Fruit fly (Drosophila melanogaster): ENCODE data around the gene Jon65Aiv.

The Jon65Aiv gene

DNA sequence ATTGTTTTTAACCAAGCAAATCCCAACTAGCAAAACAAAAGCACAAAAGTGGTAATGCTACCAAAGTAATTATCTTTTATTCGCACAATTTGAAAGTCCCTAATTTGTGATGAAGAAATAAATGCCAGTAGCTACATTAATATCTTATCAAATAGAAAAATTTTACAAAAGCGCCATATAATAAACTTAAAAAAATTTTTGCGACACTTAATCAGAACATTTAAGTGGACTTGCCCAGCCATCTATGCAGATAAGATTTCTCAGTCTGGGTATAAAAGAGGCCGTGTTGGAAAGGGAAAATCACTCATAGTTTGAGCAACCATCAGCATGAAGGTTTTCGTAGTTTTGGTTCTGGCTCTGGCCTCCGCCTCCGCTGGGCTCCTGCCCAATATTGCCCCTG is 4.0 kb upstream of the Jon65Aiv start, which contains the start of gene yip7:
Gene yip7, plus strand, starts transcription at position 301 of the 400 bp plus-strand sequence.
- no peak for TF ChIP-seq cnc (optimal IDR thresholded peaks at IDR 0.05)
- no peak for TF ChIP-seq CG1620 (GFP tag; optimal IDR thresholded peaks at IDR 0.05)
- TF ChIP-seq Mnt (GFP tag; optimal IDR thresholded peaks at IDR 0.05), result no peak
- TF ChIP-seq ovo (GFP tag; optimal IDR thresholded peaks at IDR 0.05), result no peak
- TF ChIP-seq CG7045 (GFP tag; optimal IDR thresholded peaks at IDR 0.05), result no peak
- no peak for TF ChIP-seq Clk (GFP tag; optimal IDR thresholded peaks at IDR 0.05)
- TF ChIP-seq pad (GFP tag; optimal IDR thresholded peaks at IDR 0.05), result no peak
- no peak for TF ChIP-seq kay (GFP tag; ENCODE audit: borderline replicate concordance)
- no peak for TF ChIP-seq CG5204 (GFP tag; optimal IDR thresholded peaks at IDR 0.05)
- no peak for TF ChIP-seq CG14711 (tag; optimal IDR thresholded peaks at IDR 0.05)
- no peak for TF ChIP-seq toe (GFP tag; optimal IDR thresholded peaks at IDR 0.05)
- TF ChIP-seq CG7101 (tag; optimal IDR thresholded peaks at IDR 0.05), result no peak
- no peak for TF ChIP-seq tj (GFP tag; optimal IDR thresholded peaks at IDR 0.05)
- TF ChIP-seq CG33017 (tag; optimal IDR thresholded peaks at IDR 0.05), result no peak
- no peak for TF ChIP-seq cic (GFP tag; optimal IDR thresholded peaks at IDR 0.05)
- no peak for TF ChIP-seq bab1 (GFP tag; optimal IDR thresholded peaks at IDR 0.05)
- TF ChIP-seq Hr96 (GFP tag; optimal IDR thresholded peaks at IDR 0.05), result no peak
- no peak for TF ChIP-seq CG11617 (GFP tag; optimal IDR thresholded peaks at IDR 0.05)
- no peak for TF ChIP-seq Crg-1 (GFP tag; optimal IDR thresholded peaks at IDR 0.05)

DNA sequence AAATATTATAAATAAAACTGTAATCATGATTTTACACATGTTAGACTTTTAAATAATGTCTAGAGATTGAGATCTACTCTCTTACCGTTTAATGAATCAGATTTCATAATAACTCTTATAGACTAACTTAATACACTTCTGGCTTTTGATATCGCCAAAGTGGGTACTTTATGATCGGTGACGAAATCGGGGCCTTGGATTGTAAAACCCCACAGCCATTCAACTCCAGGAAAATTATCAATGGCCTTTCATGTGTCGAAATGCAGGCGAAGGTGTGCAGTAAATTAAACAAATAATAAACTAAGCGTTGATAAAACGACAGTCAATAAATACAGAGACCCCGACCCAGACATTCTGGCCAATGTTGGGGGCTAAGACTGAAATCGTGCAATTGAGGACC is 2.8 kb upstream of the Jon65Aiv start:
- TF ChIP-seq cic (GFP tag; optimal IDR thresholded peaks at IDR 0.05) (peak; percentile 26), Hr96 (GFP tag; optimal IDR thresholded peaks at IDR 0.05) (peak; percentile 21), kay (GFP tag; ENCODE audit: borderline replicate concordance) (peak; percentile 75), ovo (GFP tag; optimal IDR thresholded peaks at IDR 0.05) (no peak), CG12768 (GFP tag; optimal IDR thresholded peaks at IDR 0.05) (no peak)

dm6 chr3L:6036811-6037210 is 2.1 kb upstream of the Jon65Aiv start, which contains the start of gene CG6462:
Gene CG6462, plus strand, starts transcription at chr3L:6037111.
- no peak for TF ChIP-seq Crg-1 (GFP tag; optimal IDR thresholded peaks at IDR 0.05)
- no peak for TF ChIP-seq Hr96 (GFP tag; optimal IDR thresholded peaks at IDR 0.05)
- no peak for TF ChIP-seq cnc (optimal IDR thresholded peaks at IDR 0.05)
- TF ChIP-seq cic (GFP tag; optimal IDR thresholded peaks at IDR 0.05), result no peak
- no peak for TF ChIP-seq ovo (GFP tag; optimal IDR thresholded peaks at IDR 0.05)
- TF ChIP-seq CG33017 (tag; optimal IDR thresholded peaks at IDR 0.05), result no peak
- no peak for TF ChIP-seq CG5204 (GFP tag; optimal IDR thresholded peaks at IDR 0.05)
- no peak for TF ChIP-seq toe (GFP tag; optimal IDR thresholded peaks at IDR 0.05)
- TF ChIP-seq CG12768 (GFP tag; optimal IDR thresholded peaks at IDR 0.05), result no peak
- no peak for TF ChIP-seq tj (GFP tag; optimal IDR thresholded peaks at IDR 0.05)

dm6 chr3L:6050230-6050807 is 11.4 kb downstream of the Jon65Aiv start, which contains the start of gene Jon65Aiii:
Gene Jon65Aiii, plus strand, starts transcription at chr3L:6050757.
- no peak for TF ChIP-seq pad (GFP tag; optimal IDR thresholded peaks at IDR 0.05)
- TF ChIP-seq cic (GFP tag; optimal IDR thresholded peaks at IDR 0.05), result peak; percentile 57

DNA sequence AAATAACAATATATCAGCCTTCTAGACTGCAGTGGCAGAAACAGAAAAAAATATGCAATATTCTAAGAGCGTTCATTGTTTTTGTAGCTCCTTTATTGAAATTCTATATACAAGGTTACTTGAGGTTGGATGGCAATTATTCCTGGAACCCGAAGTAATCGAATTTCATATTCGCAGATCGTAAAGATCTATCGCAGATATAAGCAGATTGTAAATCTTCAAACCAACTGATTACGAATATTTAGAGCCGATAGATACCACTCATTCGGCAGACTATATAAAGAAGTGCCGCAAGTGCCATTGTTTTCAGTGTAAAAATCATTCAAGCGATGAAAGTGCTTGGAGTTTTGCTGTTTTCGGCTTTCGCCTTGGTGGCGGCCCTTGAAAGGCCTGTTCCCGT is 13.1 kb downstream of the Jon65Aiv start, which contains the start of gene Jon65Aii:
Gene Jon65Aii, plus strand, starts transcription at position 301 of the 400 bp plus-strand sequence.
- TF ChIP-seq CG1620 (GFP tag; optimal IDR thresholded peaks at IDR 0.05) (no peak), kay (GFP tag; ENCODE audit: borderline replicate concordance) (peak; percentile 8)

DNA sequence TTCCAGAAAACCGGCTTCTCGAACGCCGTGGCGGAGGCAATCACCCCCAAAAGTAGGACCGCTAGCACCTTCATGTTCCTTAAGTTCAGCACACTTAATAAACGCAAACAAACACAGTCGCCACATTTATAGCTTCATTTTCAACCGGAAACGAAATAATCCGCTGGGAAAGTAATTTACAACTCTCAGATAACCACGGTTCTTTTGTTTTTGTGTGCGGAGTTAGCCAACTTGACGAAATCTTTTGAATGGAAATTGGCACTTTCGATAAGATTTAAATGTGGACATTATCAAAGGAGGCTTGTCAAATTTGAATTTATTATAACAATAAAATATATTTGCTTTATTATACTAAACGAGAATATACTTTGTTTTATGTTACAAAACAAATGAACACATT is 15.4 kb downstream of the Jon65Aiv start, which contains the start of gene Jon65Ai:
Gene Jon65Ai, minus strand, starts transcription at position 101 of the 400 bp plus-strand sequence.
- TF ChIP-seq tj (GFP tag; optimal IDR thresholded peaks at IDR 0.05) (no peak), CG11617 (GFP tag; optimal IDR thresholded peaks at IDR 0.05) (no peak), CG33017 (tag; optimal IDR thresholded peaks at IDR 0.05) (no peak), CG1620 (GFP tag; optimal IDR thresholded peaks at IDR 0.05) (no peak), bab1 (GFP tag; optimal IDR thresholded peaks at IDR 0.05) (no peak), Mnt (GFP tag; optimal IDR thresholded peaks at IDR 0.05) (no peak), CG7045 (GFP tag; optimal IDR thresholded peaks at IDR 0.05) (no peak), CG14711 (tag; optimal IDR thresholded peaks at IDR 0.05) (no peak), kay (GFP tag; ENCODE audit: borderline replicate concordance) (no peak), CG5204 (GFP tag; optimal IDR thresholded peaks at IDR 0.05) (no peak), ovo (GFP tag; optimal IDR thresholded peaks at IDR 0.05) (no peak), CG7101 (tag; optimal IDR thresholded peaks at IDR 0.05) (no peak), pad (GFP tag; optimal IDR thresholded peaks at IDR 0.05) (no peak), CG12768 (GFP tag; optimal IDR thresholded peaks at IDR 0.05) (no peak), toe (GFP tag; optimal IDR thresholded peaks at IDR 0.05) (no peak), Crg-1 (GFP tag; optimal IDR thresholded peaks at IDR 0.05) (no peak), cnc (optimal IDR thresholded peaks at IDR 0.05) (no peak), Clk (GFP tag; optimal IDR thresholded peaks at IDR 0.05) (no peak)

dm6 chr3L:6054803-6055202 is 15.8 kb downstream of the Jon65Aiv start, which contains the start of gene tant:
Gene tant, plus strand, starts transcription at chr3L:6055136.
- TF ChIP-seq bab1 (GFP tag; optimal IDR thresholded peaks at IDR 0.05) (peak; percentile 19), Crg-1 (GFP tag; optimal IDR thresholded peaks at IDR 0.05) (no peak), Hr96 (GFP tag; optimal IDR thresholded peaks at IDR 0.05) (peak; percentile 11), Clk (GFP tag; optimal IDR thresholded peaks at IDR 0.05) (no peak), ovo (GFP tag; optimal IDR thresholded peaks at IDR 0.05) (peak; percentile 3), Mnt (GFP tag; optimal IDR thresholded peaks at IDR 0.05) (no peak)
